Fruit fly (Drosophila melanogaster) whole organism, prepupa: ENCODE data around the gene CG34171.
A peak's percentile ranks its signal among the peaks of the same experiment; 100 is the strongest.

Experiments used
- Blimp-1 ChIP-seq: fragments of 200-800 bp; sonication (Bioruptor generic); optimal IDR thresholded peaks from 3 replicates; lab custom pipeline; 2017; ENCODE audit warnings: missing biosample characterization, missing genetic modification characterization, mild to moderate bottlenecking, moderate library complexity, missing genetic modification reagents
- CG10669 ChIP-seq: fragments of 200-800 bp; sonication (Bioruptor generic); optimal IDR thresholded peaks from 3 replicates; lab custom pipeline; 2018; ENCODE audit warnings: missing biosample characterization, mild to moderate bottlenecking, missing genetic modification characterization, moderate library complexity
- CG11294 ChIP-seq: fragments of 200-800 bp; sonication (Bioruptor generic); IDR thresholded peaks from 2 replicates; pipeline ENCODE4 v1.3.6; 2022; ENCODE audit warnings: missing biosample characterization, missing genetic modification characterization
- CG11762 ChIP-seq: fragments of 200-800 bp; sonication (Bioruptor generic); optimal IDR thresholded peaks from 3 replicates; lab custom pipeline; 2016; ENCODE audit warnings: missing biosample characterization, missing genetic modification characterization; ENCODE audit not compliant: insufficient read depth
- CG11902 ChIP-seq: fragments of 200-800 bp; sonication (Bioruptor generic); optimal IDR thresholded peaks from 3 replicates; lab custom pipeline; 2016; ENCODE audit warnings: missing biosample characterization, missing genetic modification characterization
- CG16779 ChIP-seq: fragments of 200-800 bp; sonication (Bioruptor generic); optimal IDR thresholded peaks from 3 replicates; lab custom pipeline; 2017; ENCODE audit warnings: missing biosample characterization, mild to moderate bottlenecking, missing genetic modification characterization
- CG3032 ChIP-seq: fragments of 200-800 bp; optimal IDR thresholded peaks from 2 replicates; lab custom pipeline; 2019; ENCODE audit warnings: missing biosample characterization, mild to moderate bottlenecking, missing genetic modification characterization, moderate library complexity
- CG32006 ChIP-seq: fragments of 200-800 bp; sonication (Bioruptor generic); optimal IDR thresholded peaks from 3 replicates; lab custom pipeline; 2017; ENCODE audit warnings: missing biosample characterization, mild to moderate bottlenecking, missing genetic modification characterization
- CG34406 ChIP-seq: fragments of 200-800 bp; sonication (Bioruptor generic); optimal IDR thresholded peaks from 3 replicates; lab custom pipeline; 2016; ENCODE audit warnings: missing biosample characterization, missing genetic modification characterization
- CG3919 ChIP-seq: fragments of 200-800 bp; sonication (Bioruptor generic); optimal IDR thresholded peaks from 3 replicates; lab custom pipeline; 2016; ENCODE audit warnings: missing biosample characterization, missing genetic modification characterization
- CG4318 ChIP-seq: fragments of 200-800 bp; sonication (Bioruptor generic); optimal IDR thresholded peaks from 3 replicates; lab custom pipeline; 2017; ENCODE audit warnings: missing biosample characterization, mild to moderate bottlenecking, missing genetic modification characterization
- CG6163 ChIP-seq: fragments of 200-800 bp; sonication (Bioruptor generic); IDR thresholded peaks from 3 replicates; pipeline ENCODE4 v1.3.6; 2022; ENCODE audit warnings: missing biosample characterization, missing genetic modification characterization
- CG6276 ChIP-seq: fragments of 200-800 bp; sonication (Bioruptor generic); optimal IDR thresholded peaks from 2 replicates; lab custom pipeline; 2017; ENCODE audit warnings: missing biosample characterization, mild to moderate bottlenecking, missing genetic modification characterization
- CG6808 ChIP-seq: fragments of 200-800 bp; sonication (Bioruptor generic); optimal IDR thresholded peaks from 3 replicates; lab custom pipeline; 2017; ENCODE audit warnings: missing biosample characterization, missing genetic modification characterization, mild to moderate bottlenecking, moderate library complexity, missing genetic modification reagents
- CG8119 ChIP-seq: fragments of 200-800 bp; sonication (Bioruptor generic); IDR thresholded peaks from 3 replicates; pipeline ENCODE4 v1.3.6; 2022; ENCODE audit warnings: missing biosample characterization, missing genetic modification characterization
- CG8319 ChIP-seq: fragments of 200-800 bp; sonication (Bioruptor generic); optimal IDR thresholded peaks from 3 replicates; lab custom pipeline; 2016; ENCODE audit warnings: missing biosample characterization, missing genetic modification characterization
- CG8632 ChIP-seq: fragments of 200-800 bp; sonication (Bioruptor generic); optimal IDR thresholded peaks from 3 replicates; lab custom pipeline; 2016; ENCODE audit warnings: missing biosample characterization, missing genetic modification characterization
- Eip78C ChIP-seq: fragments of 200-800 bp; sonication (Bioruptor generic); peaks from one replicate; lab custom pipeline; 2016; ENCODE audit warnings: missing biosample characterization, missing genetic modification characterization
- Eip93F ChIP-seq: fragments of 200-800 bp; sonication (Bioruptor generic); optimal IDR thresholded peaks from 2 replicates; lab custom pipeline; 2016; ENCODE audit warnings: missing biosample characterization, mild to moderate bottlenecking, missing genetic modification characterization
- Ets21C ChIP-seq: fragments of 200-800 bp; sonication (Bioruptor generic); optimal IDR thresholded peaks from 3 replicates; lab custom pipeline; 2016; ENCODE audit warnings: missing biosample characterization, missing genetic modification characterization
- Ets96B ChIP-seq: fragments of 200-800 bp; optimal IDR thresholded peaks from 2 replicates; lab custom pipeline; 2019; ENCODE audit warnings: missing biosample characterization, mild to moderate bottlenecking, missing genetic modification characterization, moderate library complexity
- Gug ChIP-seq: fragments of 200-800 bp; sonication (Bioruptor generic); IDR thresholded peaks from 2 replicates; pipeline ENCODE4 v1.3.6; 2022; ENCODE audit warnings: missing biosample characterization, missing genetic modification characterization
- Hr38 ChIP-seq: sonication (Bioruptor generic); optimal IDR thresholded peaks from 2 replicates; lab custom pipeline; 2016; ENCODE audit warnings: missing biosample characterization, missing genetic modification characterization
- Hr39 ChIP-seq: fragments of 200-800 bp; sonication (Bioruptor generic); optimal IDR thresholded peaks from 2 replicates; lab custom pipeline; 2016; ENCODE audit warnings: missing biosample characterization, missing genetic modification characterization
- Met ChIP-seq: fragments of 200-800 bp; sonication (Bioruptor generic); optimal IDR thresholded peaks from 3 replicates; lab custom pipeline; 2016; ENCODE audit warnings: missing biosample characterization, missing genetic modification characterization
- OdsH ChIP-seq: fragments of 200-800 bp; sonication (Bioruptor generic); optimal IDR thresholded peaks from 3 replicates; lab custom pipeline; 2016; ENCODE audit warnings: missing biosample characterization, missing genetic modification characterization
- Sox102F ChIP-seq: fragments of 200-800 bp; sonication (Bioruptor generic); optimal IDR thresholded peaks from 2 replicates; lab custom pipeline; 2016; ENCODE audit warnings: missing biosample characterization, mild to moderate bottlenecking, missing genetic modification characterization
- Sox14 ChIP-seq: fragments of 200-800 bp; sonication (Bioruptor generic); optimal IDR thresholded peaks from 3 replicates; lab custom pipeline; 2016; ENCODE audit warnings: missing biosample characterization, missing genetic modification characterization
- Sox15 ChIP-seq: fragments of 200-800 bp; sonication (Bioruptor generic); optimal IDR thresholded peaks from 3 replicates; lab custom pipeline; 2016; ENCODE audit warnings: missing biosample characterization, missing genetic modification characterization
- achi ChIP-seq: fragments of 200-800 bp; sonication (Bioruptor generic); optimal IDR thresholded peaks from 3 replicates; lab custom pipeline; 2016; ENCODE audit warnings: missing biosample characterization, missing genetic modification characterization
- acj6 ChIP-seq: fragments of 200-800 bp; sonication (Bioruptor generic); optimal IDR thresholded peaks from 3 replicates; lab custom pipeline; 2016; ENCODE audit warnings: missing biosample characterization, missing genetic modification characterization
- cyc ChIP-seq: fragments of 200-800 bp; sonication (Bioruptor generic); optimal IDR thresholded peaks from 3 replicates; lab custom pipeline; 2016; ENCODE audit warnings: missing biosample characterization, missing genetic modification characterization
- dac ChIP-seq: fragments of 200-800 bp; sonication (Bioruptor generic); optimal IDR thresholded peaks from 2 replicates; lab custom pipeline; 2017; ENCODE audit warnings: missing biosample characterization, mild to moderate bottlenecking, missing genetic modification characterization
- dsx ChIP-seq: fragments of 200-800 bp; optimal IDR thresholded peaks from 3 replicates; lab custom pipeline; 2019; ENCODE audit warnings: missing biosample characterization, mild to moderate bottlenecking, missing genetic modification characterization, moderate library complexity; ENCODE audit not compliant: poor library complexity, severe bottlenecking
- eg ChIP-seq: fragments of 200-800 bp; sonication (Bioruptor generic); IDR thresholded peaks from 3 replicates; pipeline ENCODE4 v1.3.6; 2022; ENCODE audit warnings: missing biosample characterization, missing genetic modification characterization
- fd85E ChIP-seq: fragments of 200-800 bp; sonication (Bioruptor generic); optimal IDR thresholded peaks from 3 replicates; lab custom pipeline; 2016; ENCODE audit warnings: missing biosample characterization, missing genetic modification characterization
- fkh ChIP-seq: fragments of 200-800 bp; sonication (Bioruptor generic); optimal IDR thresholded peaks from 3 replicates; lab custom pipeline; 2017; ENCODE audit warnings: missing biosample characterization, mild to moderate bottlenecking, missing genetic modification characterization, moderate library complexity
- net ChIP-seq: fragments of 200-800 bp; sonication (Bioruptor generic); optimal IDR thresholded peaks from 3 replicates; lab custom pipeline; 2016; ENCODE audit warnings: missing biosample characterization, missing genetic modification characterization
- pdm3 ChIP-seq: fragments of 200-800 bp; sonication (Bioruptor generic); optimal IDR thresholded peaks from 3 replicates; lab custom pipeline; 2016; ENCODE audit warnings: missing biosample characterization, missing genetic modification characterization
- salr ChIP-seq, 2 experiments: fragments of 200-800 bp; sonication (Bioruptor generic); optimal IDR thresholded peaks; 3 replicates each; lab custom pipeline; 2016 to 2018; ENCODE audit warnings: missing biosample characterization in 2 of 2, missing genetic modification characterization in 2 of 2, mild to moderate bottlenecking in 1 of 2
- spab ChIP-seq: fragments of 200-800 bp; sonication (Bioruptor generic); optimal IDR thresholded peaks from 2 replicates; lab custom pipeline; 2017; ENCODE audit warnings: missing biosample characterization, mild to moderate bottlenecking, missing genetic modification characterization, missing genetic modification reagents
- ss ChIP-seq, 2 experiments: fragments of 200-800 bp; sonication (Bioruptor generic); optimal IDR thresholded peaks; 2 replicates in 1 of 2; 3 replicates in 1 of 2; lab custom pipeline; 2017 to 2018; ENCODE audit warnings: mild to moderate bottlenecking in 2 of 2, missing biosample characterization in 2 of 2, missing genetic modification characterization in 2 of 2, moderate library complexity in 1 of 2
- topi ChIP-seq: fragments of 200-800 bp; sonication (Bioruptor generic); optimal IDR thresholded peaks from 3 replicates; lab custom pipeline; 2016; ENCODE audit warnings: missing biosample characterization, missing genetic modification characterization
- vri ChIP-seq: fragments of 200-800 bp; sonication (Bioruptor generic); optimal IDR thresholded peaks from 3 replicates; lab custom pipeline; 2016; ENCODE audit warnings: missing biosample characterization, mild to moderate bottlenecking, missing genetic modification characterization

CG34171 gene

dm6 chr2L:18345194-18345593 is 33.2 kb upstream of the CG34171 start (continued):
- no peak for TF ChIP-seq vri
- peak; percentile 31 for TF ChIP-seq CG16779 (tag; lab: Kevin White, UChicago)
- no peak for TF ChIP-seq cyc (GFP tag; lab: Kevin White, UChicago)
- TF ChIP-seq CG8319 (GFP tag; lab: Kevin White, UChicago) = peak; percentile 54
- TF ChIP-seq Sox14 = peak; percentile 66
- peak; percentile 50 to 51 for TF ChIP-seq ss (GFP tag; optimal IDR thresholded peaks at IDR 0.05; lab: Kevin White, UChicago)
- TF ChIP-seq spab (GFP tag; lab: Kevin White, UChicago) = peak; percentile 62
- TF ChIP-seq CG34406 (GFP tag; lab: Kevin White, UChicago) = peak; percentile 54
- TF ChIP-seq CG11902 = peak; percentile 26
- peak; percentile 80 for TF ChIP-seq acj6
- no peak for TF ChIP-seq Ets21C (GFP tag; lab: Kevin White, UChicago)
- TF ChIP-seq Hr38 (GFP tag; lab: Kevin White, UChicago) = no peak
- peak; percentile 67 for TF ChIP-seq Ets96B (tag; lab: Kevin White, UChicago)
- TF ChIP-seq topi (GFP tag; lab: Kevin White, UChicago) = peak; percentile 49
- peak; percentile 66 for TF ChIP-seq CG3032 (tag; lab: Kevin White, UChicago)
- TF ChIP-seq fd85E = peak; percentile 12
- TF ChIP-seq dac = peak; percentile 63
- peak; percentile 37 for TF ChIP-seq Sox15 (GFP tag; lab: Kevin White, UChicago)
- TF ChIP-seq CG3919 = peak; percentile 74
- peak in 1 of 2 experiments; percentile 75 for TF ChIP-seq salr (GFP tag; optimal IDR thresholded peaks at IDR 0.05; lab: Kevin White, UChicago)
- peak; percentile 35 for TF ChIP-seq Hr39 (GFP tag; lab: Kevin White, UChicago)
- TF ChIP-seq Eip93F (GFP tag; lab: Kevin White, UChicago) = no peak

- no peak for TF ChIP-seq CG6276 (GFP tag; lab: Kevin White, UChicago)
- TF ChIP-seq Sox14 = no peak
- TF ChIP-seq CG11294 = no peak
- no peak for TF ChIP-seq salr (GFP tag; optimal IDR thresholded peaks at IDR 0.05; lab: Kevin White, UChicago)
- no peak for TF ChIP-seq Eip78C (GFP tag; lab: Kevin White, UChicago)
- no peak for TF ChIP-seq Blimp-1 (GFP tag; lab: Kevin White, UChicago)
- TF ChIP-seq eg (GFP tag; lab: Robert Waterston, UW) = no peak
- no peak for TF ChIP-seq CG8319 (GFP tag; lab: Kevin White, UChicago)
- TF ChIP-seq Ets21C (GFP tag; lab: Kevin White, UChicago) = no peak
- TF ChIP-seq Eip93F (GFP tag; lab: Kevin White, UChicago) = no peak
- TF ChIP-seq CG6808 = no peak
- no peak for TF ChIP-seq CG32006
- no peak for TF ChIP-seq vri
- TF ChIP-seq net (GFP tag; lab: Kevin White, UChicago) = no peak
Observed at dm6 chr2L:18347950-18348349, 30.4 kb upstream of the CG34171 start.

- TF ChIP-seq Ets96B (tag; lab: Kevin White, UChicago) (peak; percentile 41), net (GFP tag; lab: Kevin White, UChicago) (no peak), salr (GFP tag; optimal IDR thresholded peaks at IDR 0.05; lab: Kevin White, UChicago) (peak in 1 of 2 experiments; percentile 66), achi (GFP tag; lab: Kevin White, UChicago) (peak; percentile 66), CG16779 (tag; lab: Kevin White, UChicago) (peak; percentile 0), dsx (no peak), CG8319 (GFP tag; lab: Kevin White, UChicago) (no peak), Gug (GFP tag; lab: Robert Waterston, UW) (peak; percentile 61), CG6163 (peak; percentile 73), CG6276 (GFP tag; lab: Kevin White, UChicago) (peak; percentile 69), Ets21C (GFP tag; lab: Kevin White, UChicago) (no peak), OdsH (GFP tag; lab: Kevin White, UChicago) (peak; percentile 48), ss (GFP tag; optimal IDR thresholded peaks at IDR 0.05; lab: Kevin White, UChicago) (no peak), CG4318 (GFP tag; lab: Kevin White, UChicago) (peak; percentile 57), spab (GFP tag; lab: Kevin White, UChicago) (no peak), Sox14 (peak; percentile 63), CG11294 (no peak), CG8632 (GFP tag; lab: Kevin White, UChicago) (no peak), dac (peak; percentile 2), CG8119 (GFP tag; lab: Robert Waterston, UW) (peak; percentile 76), CG3919 (peak; percentile 75), CG11762 (GFP tag; lab: Kevin White, UChicago) (peak; percentile 29), acj6 (peak; percentile 54), fkh (GFP tag; lab: Kevin White, UChicago) (no peak), pdm3 (GFP tag; lab: Kevin White, UChicago) (peak; percentile 16), Met (GFP tag; lab: Kevin White, UChicago) (no peak), CG10669 (peak; percentile 38), fd85E (no peak), Sox15 (GFP tag; lab: Kevin White, UChicago) (no peak), Blimp-1 (GFP tag; lab: Kevin White, UChicago) (no peak), CG32006 (peak; percentile 81), eg (GFP tag; lab: Robert Waterston, UW) (peak; percentile 75), Sox102F (GFP tag; lab: Kevin White, UChicago) (no peak), Hr39 (GFP tag; lab: Kevin White, UChicago) (no peak)
Observed at dm6 chr2L:18348626-18349025, 29.8 kb upstream of the CG34171 start.
